Worm (Caenorhabditis elegans) whole organism, midembryonic: ENCODE measurements around the gene lpr-4.

ENCODE experiments used
- T22C8.4 ChIP-seq: fragments of 200-800 bp; sonication (Bioruptor generic); IDR thresholded peaks from 2 replicates; pipeline ENCODE4 v1.3.6; 2022; ENCODE audit warnings: missing genetic modification characterization, missing compliant biosample characterization
- cog-1 ChIP-seq: sonication (generic microtip); optimal IDR thresholded peaks from 2 replicates; lab custom pipeline; 2016; ENCODE audit warnings: missing genetic modification characterization, missing compliant biosample characterization

- no peak for TF ChIP-seq T22C8.4 (GFP tag; lab: Robert Waterston, UW)
- TF ChIP-seq cog-1 = no peak
Observed at ce11 chrX:11035563-11035962, 29.4 kb upstream of the lpr-4 start.
